Worm (Caenorhabditis elegans): Measurements from ENCODE around the gene dbn-1.
"Not testable (repeated sequence)": the region's sequence is repeated elsewhere in the genome, so short reads cannot be mapped to it uniquely, and the experiment has no call there.

DNA sequence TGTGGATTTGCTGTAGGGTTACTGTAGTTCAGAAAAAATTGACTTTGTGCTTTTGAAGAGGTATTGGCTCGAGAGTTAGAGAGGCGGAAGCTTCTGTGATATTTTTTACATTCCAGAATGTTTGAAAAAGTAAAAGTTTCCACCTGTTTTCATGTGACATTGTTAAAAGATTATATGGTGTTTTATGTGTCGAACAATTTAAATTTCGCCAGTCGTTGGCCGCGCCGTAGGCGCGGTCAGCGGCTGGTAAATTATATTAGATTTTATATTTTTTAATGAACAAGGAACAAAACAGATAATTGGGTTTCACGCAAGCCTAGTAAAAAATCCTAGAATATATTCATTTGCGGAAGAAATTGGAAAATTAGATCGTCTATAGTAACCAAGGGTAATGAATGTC is 10.7 kb downstream of the dbn-1 start, which contains the start of gene mlc-7:
- not testable (repeated sequence) for TF ChIP-seq snpc-4 (tag; optimal IDR thresholded peaks at IDR 0.05); ztf-11 (tag; optimal IDR thresholded peaks at IDR 0.05); nhr-21 (tag; optimal IDR thresholded peaks at IDR 0.05); egl-27 (tag; optimal IDR thresholded peaks at IDR 0.05); nhr-11 (tag; optimal IDR thresholded peaks at IDR 0.05); nhr-237 (tag; optimal IDR thresholded peaks at IDR 0.05); lin-13 (GFP tag; optimal IDR thresholded peaks at IDR 0.05); nhr-10 (tag; optimal IDR thresholded peaks at IDR 0.05); peb-1 (tag; optimal IDR thresholded peaks at IDR 0.05); nhr-77 (tag; optimal IDR thresholded peaks at IDR 0.05); fos-1 (tag; optimal IDR thresholded peaks at IDR 0.05); ceh-82 (tag; optimal IDR thresholded peaks at IDR 0.05); Y55F3AM.14 (GFP tag; optimal IDR thresholded peaks at IDR 0.05); ama-1 (optimal IDR thresholded peaks at IDR 0.05)
